Worm (Caenorhabditis elegans): ENCODE measurements around the gene F38H4.4.
"Not testable (repeated sequence)": the region's sequence is repeated elsewhere in the genome, so short reads cannot be mapped to it uniquely, and the experiment has no call there.

ce11 chrIV:11828012-11828411 is 20.1 kb upstream of the F38H4.4 start, which contains the start of gene M117.6:
- not testable (repeated sequence) for TF ChIP-seq ama-1 (optimal IDR thresholded peaks at IDR 0.05); hmg-4 (GFP tag; optimal IDR thresholded peaks at IDR 0.05); tbx-11 (GFP tag; IDR thresholded peaks at IDR 0.05); pes-1 (GFP tag; IDR thresholded peaks at IDR 0.05)

All from whole organism, early embryonic.